Fruit fly (Drosophila melanogaster) whole organism, embryonic: ENCODE measurements around the gene dlt.
A peak's percentile ranks its signal among the peaks of the same experiment; 100 is the strongest.

Source experiments
- Atf3 ChIP-seq: fragments of 200-800 bp; sonication (Bioruptor generic); optimal IDR thresholded peaks from 3 replicates; lab custom pipeline; 2016; ENCODE audit warnings: missing biosample characterization, missing genetic modification characterization
- Awh ChIP-seq: fragments of 200-800 bp; sonication (Bioruptor generic); IDR thresholded peaks from 2 replicates; pipeline ENCODE4, ENCODE4 v1.3.6; 2022; ENCODE audit warnings: missing biosample characterization, missing genetic modification characterization
- CG10431 ChIP-seq: fragments of 200-800 bp; sonication (Bioruptor generic); optimal IDR thresholded peaks from 3 replicates; lab custom pipeline; 2018; ENCODE audit warnings: missing biosample characterization, mild to moderate bottlenecking, missing genetic modification characterization
- CG10979 ChIP-seq: fragments of 200-800 bp; sonication (Bioruptor generic); optimal IDR thresholded peaks from 2 replicates; lab custom pipeline; 2018; ENCODE audit warnings: missing biosample characterization, mild to moderate bottlenecking, missing genetic modification characterization, moderate library complexity
- CG11723 ChIP-seq: fragments of 200-800 bp; sonication (Bioruptor generic); optimal IDR thresholded peaks from 2 replicates; lab custom pipeline; 2017; ENCODE audit warnings: missing biosample characterization, mild to moderate bottlenecking, missing genetic modification characterization
- CG12659 ChIP-seq: fragments of 200-800 bp; sonication (Bioruptor generic); optimal IDR thresholded peaks from 3 replicates; lab custom pipeline; 2017; ENCODE audit warnings: mild to moderate bottlenecking, missing biosample characterization, missing genetic modification reagents, missing genetic modification characterization
- CG13287 ChIP-seq: fragments of 200-800 bp; sonication (Bioruptor generic); IDR thresholded peaks from 2 replicates; pipeline ENCODE4 v1.3.6; 2022; ENCODE audit warnings: missing biosample characterization, missing genetic modification characterization; ENCODE audit not compliant: partially characterized antibody
- CG14441 ChIP-seq: fragments of 200-800 bp; sonication (Bioruptor generic); IDR thresholded peaks from 2 replicates; pipeline ENCODE4 v1.3.6; 2022; ENCODE audit warnings: missing biosample characterization, missing genetic modification characterization
- CG14860 ChIP-seq: fragments of 200-800 bp; sonication (Bioruptor generic); IDR thresholded peaks from 3 replicates; pipeline ENCODE4 v1.3.6; 2022; ENCODE audit warnings: missing biosample characterization, missing genetic modification characterization; ENCODE audit not compliant: partially characterized antibody
- CG1647 ChIP-seq: fragments of 200-800 bp; sonication (Bioruptor generic); optimal IDR thresholded peaks from 3 replicates; lab custom pipeline; 2016; ENCODE audit warnings: missing biosample characterization, missing genetic modification characterization
- CG1792 ChIP-seq: fragments of 200-800 bp; sonication (Bioruptor generic); optimal IDR thresholded peaks from 2 replicates; lab custom pipeline; 2016; ENCODE audit warnings: missing biosample characterization, missing genetic modification characterization
- CG18619 ChIP-seq: fragments of 200-800 bp; sonication (Bioruptor generic); optimal IDR thresholded peaks from 3 replicates; lab custom pipeline; 2017; ENCODE audit warnings: missing biosample characterization, mild to moderate bottlenecking, missing genetic modification characterization
- CG2202 ChIP-seq: fragments of 200-800 bp; sonication (Bioruptor generic); optimal IDR thresholded peaks from 2 replicates; lab custom pipeline; 2018; ENCODE audit warnings: missing biosample characterization, mild to moderate bottlenecking, missing genetic modification characterization
- CG2875 ChIP-seq: fragments of 200-800 bp; sonication (Bioruptor generic); optimal IDR thresholded peaks from 2 replicates; lab custom pipeline; 2017; ENCODE audit warnings: missing biosample characterization, mild to moderate bottlenecking, missing genetic modification characterization, missing genetic modification reagents
- CG31224 ChIP-seq: fragments of 200-800 bp; sonication (Bioruptor generic); IDR thresholded peaks from 2 replicates; pipeline ENCODE4 v1.3.6; 2022; ENCODE audit warnings: missing biosample characterization, missing genetic modification characterization
- CG31441 ChIP-seq: fragments of 200-800 bp; sonication (Bioruptor generic); IDR thresholded peaks from 2 replicates; pipeline ENCODE4 v1.3.6; 2022; ENCODE audit warnings: missing biosample characterization, missing genetic modification characterization
- CG4707 ChIP-seq: fragments of 200-800 bp; sonication (Bioruptor generic); optimal IDR thresholded peaks from 2 replicates; lab custom pipeline; 2018; ENCODE audit warnings: missing biosample characterization, mild to moderate bottlenecking, missing genetic modification characterization, moderate library complexity
- CG4730 ChIP-seq: fragments of 200-800 bp; sonication (Bioruptor generic); IDR thresholded peaks from 2 replicates; pipeline ENCODE4 v1.3.6; 2022; ENCODE audit warnings: missing biosample characterization, missing genetic modification characterization
- CG6813 ChIP-seq: fragments of 200-800 bp; sonication (Bioruptor generic); optimal IDR thresholded peaks from 2 replicates; lab custom pipeline; 2017; ENCODE audit warnings: missing biosample characterization, missing genetic modification characterization, mild to moderate bottlenecking, moderate library complexity, missing genetic modification reagents
- CG7271 ChIP-seq: fragments of 200-800 bp; sonication (Bioruptor generic); optimal IDR thresholded peaks from 2 replicates; lab custom pipeline; 2018; ENCODE audit warnings: missing biosample characterization, mild to moderate bottlenecking, missing genetic modification characterization, moderate library complexity
- CG7963 ChIP-seq: fragments of 200-800 bp; sonication (Bioruptor generic); IDR thresholded peaks from 3 replicates; pipeline ENCODE4 v1.3.6; 2022; ENCODE audit warnings: missing biosample characterization, missing genetic modification characterization; ENCODE audit not compliant: partially characterized antibody
- CG8478 ChIP-seq: fragments of >200 bp; optimal IDR thresholded peaks from 2 replicates; lab custom pipeline; 2018
- Dfd ChIP-seq, 2 experiments: fragments of >200 bp; optimal IDR thresholded peaks; 2 replicates each; lab custom pipeline; 2017; ENCODE audit warnings: missing biosample characterization in 2 of 2, missing genetic modification characterization in 2 of 2
- Doc2 ChIP-seq: fragments of 200-800 bp; sonication (Bioruptor generic); IDR thresholded peaks from 2 replicates; pipeline ENCODE4 v1.3.6; 2022; ENCODE audit warnings: missing biosample characterization, missing genetic modification characterization
- Dp ChIP-seq: fragments of 200-800 bp; sonication (Bioruptor generic); optimal IDR thresholded peaks from 2 replicates; lab custom pipeline; 2018; ENCODE audit warnings: missing biosample characterization, mild to moderate bottlenecking, missing genetic modification characterization, moderate library complexity
- Drgx ChIP-seq: fragments of 200-800 bp; sonication (Bioruptor generic); IDR thresholded peaks from 2 replicates; pipeline ENCODE4 v1.3.6; 2022; ENCODE audit warnings: missing biosample characterization, missing genetic modification characterization
- HLH3B ChIP-seq: fragments of 200-800 bp; sonication (Bioruptor generic); IDR thresholded peaks from 2 replicates; pipeline ENCODE4 v1.3.6; 2022; ENCODE audit warnings: missing biosample characterization, missing genetic modification characterization
- HmgZ ChIP-seq: fragments of 200-800 bp; sonication (Bioruptor generic); optimal IDR thresholded peaks from 2 replicates; lab custom pipeline; 2018; ENCODE audit warnings: missing biosample characterization, mild to moderate bottlenecking, missing genetic modification characterization
- Hr3 ChIP-seq: fragments of 200-800 bp; sonication (Bioruptor generic); optimal IDR thresholded peaks from 3 replicates; lab custom pipeline; 2016; ENCODE audit warnings: missing biosample characterization, missing genetic modification characterization
- Pdp1 ChIP-seq, 2 experiments: fragments of 200-800 bp; sonication (Bioruptor generic); optimal IDR thresholded peaks; 3 replicates each; lab custom pipeline; 2016; ENCODE audit warnings: missing biosample characterization in 2 of 2, missing genetic modification characterization in 2 of 2, mild to moderate bottlenecking in 1 of 2, moderate library complexity in 1 of 2
- Rx ChIP-seq: fragments of 200-800 bp; sonication (Bioruptor generic); IDR thresholded peaks from 2 replicates; pipeline ENCODE4 v1.3.6; 2022; ENCODE audit warnings: missing biosample characterization, missing genetic modification characterization
- al ChIP-seq: fragments of 200-800 bp; sonication (Bioruptor generic); IDR thresholded peaks from 2 replicates; pipeline ENCODE4 v1.3.6; 2022; ENCODE audit warnings: missing biosample characterization, missing genetic modification characterization
- crp ChIP-seq, 2 experiments: fragments of 200-800 bp; sonication (Bioruptor generic); optimal IDR thresholded peaks; 2 replicates in 1 of 2; 3 replicates in 1 of 2; lab custom pipeline; 2017; ENCODE audit warnings: missing biosample characterization in 2 of 2, missing genetic modification characterization in 2 of 2, mild to moderate bottlenecking in 1 of 2, moderate library complexity in 1 of 2
- eve ChIP-seq, 2 experiments: fragments of >200 bp; optimal IDR thresholded peaks; 2 replicates each; lab custom pipeline; 2017; ENCODE audit warnings: missing biosample characterization in 2 of 2, missing genetic modification characterization in 2 of 2
- eyg ChIP-seq: fragments of 200-800 bp; sonication (Bioruptor generic); optimal IDR thresholded peaks from 3 replicates; lab custom pipeline; 2016; ENCODE audit warnings: missing biosample characterization, missing genetic modification characterization
- ham ChIP-seq: fragments of 200-800 bp; sonication (Bioruptor generic); IDR thresholded peaks from 2 replicates; pipeline ENCODE4 v1.3.6; 2022; ENCODE audit warnings: missing biosample characterization, missing genetic modification characterization
- hbn ChIP-seq: fragments of 200-800 bp; sonication (Bioruptor generic); IDR thresholded peaks from 2 replicates; pipeline ENCODE4 v1.3.6; 2022; ENCODE audit warnings: missing biosample characterization, missing genetic modification characterization; ENCODE audit not compliant: partially characterized antibody
- jigr1 ChIP-seq: fragments of 200-800 bp; sonication (Bioruptor generic); IDR thresholded peaks from 3 replicates; pipeline ENCODE4 v1.3.6; 2022; ENCODE audit warnings: missing biosample characterization, missing genetic modification characterization
- phol ChIP-seq: fragments of 200-800 bp; sonication (Bioruptor generic); optimal IDR thresholded peaks from 3 replicates; lab custom pipeline; 2018; ENCODE audit warnings: missing biosample characterization, mild to moderate bottlenecking, missing genetic modification characterization, moderate library complexity
- prd ChIP-seq, 3 experiments: fragments of >200 bp in 2 of 3; fragments of 200-800 bp in 1 of 3; sonication (Bioruptor generic) in 1 of 3; optimal IDR thresholded peaks in 2 of 3; IDR thresholded peaks in 1 of 3; 2 replicates in 2 of 3; 3 replicates in 1 of 3; pipeline versions ENCODE4 v1.3.6 to Lab custom; 2017 to 2022; ENCODE audit warnings: missing biosample characterization in 1 of 3, missing genetic modification characterization in 1 of 3
- pzg ChIP-seq: fragments of 200-800 bp; sonication (Bioruptor generic); optimal IDR thresholded peaks from 3 replicates; lab custom pipeline; 2018; ENCODE audit warnings: missing biosample characterization, mild to moderate bottlenecking, missing genetic modification characterization, moderate library complexity
- sens-2 ChIP-seq: fragments of 200-800 bp; sonication (Bioruptor generic); IDR thresholded peaks from 2 replicates; pipeline ENCODE4 v1.3.6; 2022; ENCODE audit warnings: missing biosample characterization, missing genetic modification characterization
- sima ChIP-seq: fragments of 200-800 bp; sonication (Bioruptor generic); optimal IDR thresholded peaks from 2 replicates; lab custom pipeline; 2016; ENCODE audit warnings: missing biosample characterization, missing genetic modification characterization
- ssp ChIP-seq: fragments of 200-800 bp; sonication (Bioruptor generic); IDR thresholded peaks from 2 replicates; pipeline ENCODE4 v1.3.6; 2022; ENCODE audit warnings: missing biosample characterization, missing genetic modification characterization
- stwl ChIP-seq: fragments of 200-800 bp; sonication (Bioruptor generic); optimal IDR thresholded peaks from 3 replicates; lab custom pipeline; 2018; ENCODE audit warnings: missing biosample characterization, mild to moderate bottlenecking, missing genetic modification characterization, moderate library complexity
- sug ChIP-seq: fragments of 200-800 bp; optimal IDR thresholded peaks from 2 replicates; lab custom pipeline; 2019; ENCODE audit warnings: missing biosample characterization, mild to moderate bottlenecking, missing genetic modification characterization, moderate library complexity
- unc-4 ChIP-seq: fragments of 200-800 bp; sonication (Bioruptor generic); IDR thresholded peaks from 2 replicates; pipeline ENCODE4 v1.3.6; 2022; ENCODE audit warnings: missing biosample characterization, missing genetic modification characterization; ENCODE audit not compliant: partially characterized antibody
- z ChIP-seq: fragments of 200-800 bp; sonication (Bioruptor generic); IDR thresholded peaks from 3 replicates; pipeline ENCODE4 v1.3.6; 2022; ENCODE audit warnings: missing biosample characterization, missing genetic modification characterization
- zfh2 ChIP-seq: fragments of 200-800 bp; sonication (Bioruptor generic); optimal IDR thresholded peaks from 2 replicates; lab custom pipeline; 2016; ENCODE audit warnings: missing biosample characterization, missing genetic modification characterization

Gene dlt

DNA sequence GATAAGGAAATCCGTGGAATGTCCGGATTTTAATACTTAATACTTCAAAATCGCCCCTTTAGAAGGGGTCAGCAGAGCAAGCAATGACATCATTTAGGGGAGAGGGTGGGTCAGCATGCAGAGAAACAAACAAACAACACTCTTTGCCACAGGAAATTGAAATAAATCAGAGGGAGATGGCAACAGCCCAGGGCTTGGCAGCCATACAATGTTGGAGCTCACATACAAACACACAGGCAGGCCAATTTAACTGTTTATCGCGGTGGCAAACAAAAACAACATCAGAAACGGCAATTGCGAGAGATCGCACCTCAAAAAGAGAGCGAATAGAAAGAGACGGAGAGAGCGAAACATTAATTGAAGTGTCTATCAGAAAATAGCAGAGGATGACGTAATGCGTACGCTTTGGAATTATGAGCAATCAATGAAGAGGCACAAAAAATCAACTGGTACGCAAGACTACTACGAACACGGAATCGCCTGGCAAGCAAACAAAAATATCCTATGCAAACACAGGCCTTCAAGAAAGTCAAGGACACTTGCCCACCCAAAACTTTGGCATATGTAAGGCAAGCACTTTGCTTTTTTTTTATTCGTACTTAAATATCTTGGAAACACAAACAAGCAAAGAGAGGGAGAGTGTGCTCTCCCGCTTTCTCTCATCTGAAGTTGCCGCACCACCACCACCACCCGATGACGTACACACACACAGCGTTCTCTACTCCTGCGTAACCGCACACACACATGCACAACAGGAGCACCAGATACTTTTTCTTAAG, 775 bp downstream of the dlt start (continued):
- TF ChIP-seq Drgx (GFP tag; lab: Robert Waterston, UW) (0 out of 2 replicates have a peak, but pooled peaks have one; percentile 19), Awh (GFP tag; lab: Robert Waterston, UW) (no peak), phol (tag; lab: Kevin White, UChicago) (no peak), Dfd (GFP tag; optimal IDR thresholded peaks at IDR 0.05; lab: Kevin White, UChicago) (no peak), sens-2 (GFP tag; lab: Robert Waterston, UW) (no peak), pzg (peak; percentile 14), z (GFP tag; lab: Robert Waterston, UW) (no peak), CG12659 (GFP tag; lab: Kevin White, UChicago) (no peak), CG14860 (GFP tag; lab: Robert Waterston, UW) (no peak), sug (tag; lab: Kevin White, UChicago) (peak; percentile 86), sima (GFP tag; lab: Kevin White, UChicago) (no peak), Hr3 (GFP tag; lab: Kevin White, UChicago) (no peak), CG8478 (no peak), CG1647 (GFP tag; lab: Kevin White, UChicago) (no peak), CG10431 (no peak), hbn (no peak), CG31441 (GFP tag; lab: Robert Waterston, UW) (no peak), Atf3 (GFP tag; lab: Kevin White, UChicago) (peak; percentile 77), eyg (no peak), al (GFP tag; lab: Robert Waterston, UW) (no peak), CG10979 (tag; lab: Kevin White, UChicago) (no peak), Doc2 (GFP tag; lab: Robert Waterston, UW) (no peak), ssp (no peak), CG18619 (no peak), CG6813 (GFP tag; lab: Kevin White, UChicago) (peak; percentile 21), CG4730 (GFP tag; lab: Robert Waterston, UW) (no peak), Pdp1 (GFP tag; optimal IDR thresholded peaks at IDR 0.05; lab: Kevin White, UChicago) (peak in 1 of 2 experiments; percentile 99), Rx (GFP tag; lab: Robert Waterston, UW) (no peak), CG7963 (no peak), HLH3B (GFP tag; lab: Robert Waterston, UW) (peak; percentile 43; the same call in 1 of the 2 replicates), CG13287 (no peak; the same call in 1 of the 2 replicates), crp (GFP tag; optimal IDR thresholded peaks at IDR 0.05; lab: Kevin White, UChicago) (no peak), Dp (GFP tag; lab: Kevin White, UChicago) (no peak), CG2202 (tag; lab: Kevin White, UChicago) (no peak), unc-4 (GFP tag; lab: Robert Waterston, UW) (0 out of 2 replicates have a peak, but pooled peaks have one; percentile 28), CG2875 (no peak), CG7271 (no peak), HmgZ (peak; percentile 56), CG31224 (GFP tag; lab: Robert Waterston, UW) (no peak), prd (optimal IDR thresholded peaks at IDR 0.05; lab: Kevin White, UChicago) (no peak), prd (GFP tag; IDR thresholded peaks at IDR 0.05; lab: Robert Waterston, UW) (no peak), CG11723 (GFP tag; lab: Kevin White, UChicago) (no peak), ham (GFP tag; lab: Robert Waterston, UW) (no peak), zfh2 (GFP tag; lab: Kevin White, UChicago) (no peak), jigr1 (GFP tag; lab: Robert Waterston, UW) (no peak), CG14441 (GFP tag; lab: Robert Waterston, UW) (peak; percentile 44; the same call in 1 of the 2 replicates), stwl (tag; lab: Kevin White, UChicago) (no peak), CG4707 (GFP tag; lab: Kevin White, UChicago) (no peak), CG1792 (GFP tag; lab: Kevin White, UChicago) (no peak), eve (GFP tag; optimal IDR thresholded peaks at IDR 0.05; lab: Kevin White, UChicago) (no peak)
